Worm (Caenorhabditis elegans) whole organism, L4 larva: Measurements from ENCODE around the gene col-129.

Experiments
- D1046.2 ChIP-seq: fragments of 200-800 bp; sonication (Bioruptor generic); IDR thresholded peaks from 2 replicates; pipeline ENCODE4 v1.3.6; 2022; ENCODE audit warnings: missing genetic modification characterization, missing compliant biosample characterization
- F10B5.3 ChIP-seq: sonication (generic microtip); optimal IDR thresholded peaks from 2 replicates; lab custom pipeline; 2016; ENCODE audit warnings: mild to moderate bottlenecking, missing genetic modification characterization, missing compliant biosample characterization
- F26F4.8 ChIP-seq: fragments of 200-800 bp; sonication (Bioruptor generic); conservative IDR thresholded peaks from 2 replicates; pipeline ENCODE4 v1.3.6; 2022; ENCODE audit warnings: missing genetic modification characterization, missing compliant biosample characterization
- F37D6.2 ChIP-seq: sonication (generic microtip); optimal IDR thresholded peaks from 2 replicates; lab custom pipeline; 2016; ENCODE audit warnings: mild to moderate bottlenecking, missing genetic modification characterization, missing compliant biosample characterization
- Y48G9A.11 ChIP-seq: fragments of 200-800 bp; sonication (Bioruptor generic); IDR thresholded peaks from 2 replicates; pipeline ENCODE4 v1.3.6; 2022; ENCODE audit warnings: missing genetic modification reagents, missing genetic modification characterization, missing compliant biosample characterization
- ZK337.2 ChIP-seq: fragments of 200-800 bp; sonication (Bioruptor generic); IDR thresholded peaks from 2 replicates; pipeline ENCODE4 v1.3.6; 2022; ENCODE audit warnings: missing genetic modification reagents, missing genetic modification characterization, missing compliant biosample characterization
- ceh-28 ChIP-seq: fragments of 150-350 bp; optimal IDR thresholded peaks from 2 replicates; lab custom pipeline; 2014; ENCODE audit warnings: missing biosample characterization, missing genetic modification reagents, missing genetic modification characterization
- ceh-62 ChIP-seq: sonication (generic microtip); optimal IDR thresholded peaks from 2 replicates; lab custom pipeline; 2017; ENCODE audit warnings: missing biosample characterization, missing genetic modification characterization
- ctbp-1 ChIP-seq: fragments of 200-800 bp; sonication (Bioruptor generic); IDR thresholded peaks from 2 replicates; pipeline ENCODE4 v1.3.6; 2022; ENCODE audit warnings: missing genetic modification reagents, missing genetic modification characterization, missing compliant biosample characterization
- daf-16 ChIP-seq, 3 experiments: sonication (generic microtip); optimal IDR thresholded peaks; 2 replicates each; lab custom pipeline; 2016 to 2017; ENCODE audit warnings: missing genetic modification characterization in 3 of 3, missing genetic modification reagents in 3 of 3, mild to moderate bottlenecking in 2 of 3, missing compliant biosample characterization in 2 of 3, missing biosample characterization in 1 of 3, moderate library complexity in 1 of 3
- egl-27 ChIP-seq: sonication (generic microtip); optimal IDR thresholded peaks from 3 replicates; lab custom pipeline; 2017; ENCODE audit warnings: missing biosample characterization, missing genetic modification reagents, missing genetic modification characterization
- fos-1 ChIP-seq: fragments of 150-350 bp; optimal IDR thresholded peaks from 2 replicates; lab custom pipeline; 2014; ENCODE audit warnings: missing biosample characterization, missing genetic modification characterization
- hif-1 ChIP-seq, 2 experiments: sonication (generic microtip); optimal IDR thresholded peaks; 2 replicates each; lab custom pipeline; 2016 to 2017; ENCODE audit warnings: missing compliant biosample characterization in 2 of 2, missing genetic modification characterization in 2 of 2, missing genetic modification reagents in 2 of 2, missing genotype in 2 of 2, mild to moderate bottlenecking in 1 of 2
- lin-1 ChIP-seq: fragments of 200-800 bp; sonication (Bioruptor generic); IDR thresholded peaks from 2 replicates; pipeline ENCODE4 v1.3.6; 2022; ENCODE audit warnings: missing genetic modification reagents, missing genetic modification characterization, missing compliant biosample characterization
- lsy-2 ChIP-seq, 2 experiments: fragments of 150-350 bp in 1 of 2; sonication (generic microtip) in 1 of 2; optimal IDR thresholded peaks; 2 replicates each; lab custom pipeline; 2014 to 2017; ENCODE audit warnings: missing biosample characterization in 2 of 2, missing genetic modification characterization in 2 of 2
- mdl-1 ChIP-seq, 2 experiments: fragments of 150-350 bp in 1 of 2; sonication (generic microtip) in 1 of 2; optimal IDR thresholded peaks; 2 replicates each; lab custom pipeline; 2014 to 2017; ENCODE audit warnings: missing biosample characterization in 2 of 2, missing genetic modification characterization in 2 of 2
- mdt-29 ChIP-seq: fragments of 200-800 bp; sonication (Bioruptor generic); IDR thresholded peaks from 2 replicates; pipeline ENCODE4 v1.3.6; 2022; ENCODE audit warnings: missing genetic modification reagents, missing genetic modification characterization, missing compliant biosample characterization
- mes-2 ChIP-seq: sonication (generic microtip); optimal IDR thresholded peaks from 2 replicates; lab custom pipeline; 2016; ENCODE audit warnings: missing genotype, mild to moderate bottlenecking, missing genetic modification characterization, missing compliant biosample characterization; ENCODE audit not compliant: poor library complexity, severe bottlenecking
- mxl-2 ChIP-seq: fragments of 200-800 bp; sonication (Bioruptor generic); conservative IDR thresholded peaks from 2 replicates; pipeline ENCODE4 v1.3.6; 2022; ENCODE audit warnings: missing genetic modification reagents, missing genetic modification characterization, missing compliant biosample characterization
- nhr-10 ChIP-seq: fragments of 150-350 bp; optimal IDR thresholded peaks from 2 replicates; lab custom pipeline; 2014; ENCODE audit warnings: missing biosample characterization, missing genetic modification characterization
- nhr-11 ChIP-seq: fragments of 150-350 bp; optimal IDR thresholded peaks from 2 replicates; lab custom pipeline; 2014; ENCODE audit warnings: missing biosample characterization, missing genetic modification characterization
- nhr-41 ChIP-seq: fragments of 200-800 bp; sonication (Bioruptor generic); IDR thresholded peaks from 2 replicates; pipeline ENCODE4 v1.3.6; 2022; ENCODE audit warnings: missing genetic modification reagents, missing genetic modification characterization, missing compliant biosample characterization
- nhr-42 ChIP-seq: fragments of 200-800 bp; sonication (Bioruptor generic); IDR thresholded peaks from 2 replicates; pipeline ENCODE4 v1.3.6; 2022; ENCODE audit warnings: missing genetic modification characterization, missing compliant biosample characterization
- nhr-77 ChIP-seq: fragments of 150-350 bp; optimal IDR thresholded peaks from 2 replicates; lab custom pipeline; 2014; ENCODE audit warnings: missing biosample characterization, missing genetic modification characterization
- pha-4 ChIP-seq, 2 experiments: fragments of 150-350 bp in 1 of 2; fragments of 200-800 bp in 1 of 2; sonication (Bioruptor generic) in 1 of 2; IDR thresholded peaks in 1 of 2; optimal IDR thresholded peaks in 1 of 2; 2 replicates each; pipeline versions ENCODE4 v1.3.6 to Lab custom; 2014 to 2022; ENCODE audit warnings: missing genetic modification characterization in 2 of 2, missing genetic modification reagents in 2 of 2, missing biosample characterization in 1 of 2, missing compliant biosample characterization in 1 of 2
- rbr-2 ChIP-seq: sonication (generic microtip); optimal IDR thresholded peaks from 2 replicates; lab custom pipeline; 2016; ENCODE audit warnings: missing genotype, missing genetic modification characterization, missing compliant biosample characterization
- unc-130 ChIP-seq: sonication (generic microtip); optimal IDR thresholded peaks from 2 replicates; lab custom pipeline; 2016; ENCODE audit warnings: missing genetic modification reagents, missing genetic modification characterization, missing compliant biosample characterization
- unc-62 ChIP-seq, 3 experiments: fragments of 150-350 bp in 1 of 3; sonication (generic microtip); optimal IDR thresholded peaks in 2 of 3; peaks in 1 of 3; 1 replicate in 1 of 3; 2 replicates in 2 of 3; lab custom pipeline; 2014 to 2017; ENCODE audit warnings: missing biosample characterization in 3 of 3, missing genetic modification characterization in 3 of 3, missing genetic modification reagents in 3 of 3, missing genotype in 1 of 3
- zip-2 ChIP-seq: fragments of 150-350 bp; optimal IDR thresholded peaks from 2 replicates; lab custom pipeline; 2014; ENCODE audit warnings: missing biosample characterization, missing genetic modification characterization
- ztf-7 ChIP-seq: fragments of 150-350 bp; optimal IDR thresholded peaks from 2 replicates; lab custom pipeline; 2014; ENCODE audit warnings: missing biosample characterization, missing genetic modification characterization

Gene col-129

ce11 chrIV:12108984-12109657 is 1.1 kb downstream of the col-129 start (continued):
- TF ChIP-seq nhr-42 (GFP tag; lab: Robert Waterston, UW) (no peak), F37D6.2 (tag; lab: Kevin White, UChicago) (no peak)

ce11 chrIV:12105558-12105957 is 4.7 kb downstream of the col-129 start, which contains the start of gene M18.3:
TSS of gene M18.3 (plus strand) at chrIV:12105858.
- TF ChIP-seq hif-1 (tag; optimal IDR thresholded peaks at IDR 0.05; lab: Kevin White, UChicago) = no peak
- TF ChIP-seq Y48G9A.11 (GFP tag; lab: Robert Waterston, UW) = no peak
- TF ChIP-seq ceh-62 (tag; lab: Kevin White, UChicago) = no peak
- no peak for TF ChIP-seq daf-16 (GFP tag; optimal IDR thresholded peaks at IDR 0.05; lab: Kevin White, UChicago)
- no peak for TF ChIP-seq daf-16 (tag; optimal IDR thresholded peaks at IDR 0.05; lab: Kevin White, UChicago)
- no peak for TF ChIP-seq ctbp-1

- TF ChIP-seq ztf-7 (tag; lab: Kevin White, UChicago) (no peak), lin-1 (GFP tag; lab: Robert Waterston, UW) (no peak), mdt-29 (GFP tag; lab: Robert Waterston, UW) (no peak), mxl-2 (GFP tag; lab: Robert Waterston, UW) (no peak), egl-27 (tag; lab: Kevin White, UChicago) (no peak), nhr-77 (tag; lab: Kevin White, UChicago) (no peak), nhr-41 (GFP tag; lab: Robert Waterston, UW) (no peak), nhr-11 (no peak), zip-2 (tag; lab: Kevin White, UChicago) (no peak), pha-4 (GFP tag; IDR thresholded peaks at IDR 0.05; lab: Robert Waterston, UW) (no peak), pha-4 (tag; optimal IDR thresholded peaks at IDR 0.05; lab: Kevin White, UChicago) (no peak), F10B5.3 (tag; lab: Kevin White, UChicago) (no peak), D1046.2 (GFP tag; lab: Robert Waterston, UW) (no peak), fos-1 (tag; lab: Kevin White, UChicago) (no peak), ZK337.2 (no peak), unc-130 (GFP tag; lab: Kevin White, UChicago) (no peak)
Observed at ce11 chrIV:12096479-12096878, 13.8 kb downstream of the col-129 start, which contains the start of gene mon-2. TSS of gene mon-2 (plus strand) at chrIV:12096779.

- TF ChIP-seq hif-1 (tag; optimal IDR thresholded peaks at IDR 0.05; lab: Kevin White, UChicago) (peak in 1 of 2 experiments; percentile 32), F26F4.8 (GFP tag; lab: Robert Waterston, UW) (no peak), mes-2 (tag; lab: Kevin White, UChicago) (peak; percentile 28), ceh-28 (tag; lab: Kevin White, UChicago) (peak; percentile 3), rbr-2 (no peak), daf-16 (GFP tag; optimal IDR thresholded peaks at IDR 0.05; lab: Kevin White, UChicago) (no peak), daf-16 (tag; optimal IDR thresholded peaks at IDR 0.05; lab: Kevin White, UChicago) (peak; percentile 24), Y48G9A.11 (GFP tag; lab: Robert Waterston, UW) (no peak), unc-62 (GFP tag; optimal IDR thresholded peaks at IDR 0.05 in 1 of 2; lab: Kevin White, UChicago) (peak in 1 of 2 experiments; percentile 48), unc-62 (tag; optimal IDR thresholded peaks at IDR 0.05; lab: Kevin White, UChicago) (no peak), nhr-41 (GFP tag; lab: Robert Waterston, UW) (no peak)
Observed at ce11 chrIV:12093819-12094218, 16.4 kb downstream of the col-129 start, which contains the start of gene F11A10.5. TSS of gene F11A10.5 (plus strand) at chrIV:12094119.

ce11 chrIV:12093384-12093783 is 16.9 kb downstream of the col-129 start, which contains the start of gene cpsf-4:
TSS of gene cpsf-4 (minus strand) at chrIV:12093445.
- TF ChIP-seq fos-1 (tag; lab: Kevin White, UChicago) (no peak), lsy-2 (tag; optimal IDR thresholded peaks at IDR 0.05; lab: Kevin White, UChicago) (peak in 1 of 2 experiments; percentile 91), nhr-10 (tag; lab: Kevin White, UChicago) (no peak), mdl-1 (tag; optimal IDR thresholded peaks at IDR 0.05; lab: Kevin White, UChicago) (no peak)
